Worm (Caenorhabditis elegans): ENCODE results near the gene F32D8.2.

DNA sequence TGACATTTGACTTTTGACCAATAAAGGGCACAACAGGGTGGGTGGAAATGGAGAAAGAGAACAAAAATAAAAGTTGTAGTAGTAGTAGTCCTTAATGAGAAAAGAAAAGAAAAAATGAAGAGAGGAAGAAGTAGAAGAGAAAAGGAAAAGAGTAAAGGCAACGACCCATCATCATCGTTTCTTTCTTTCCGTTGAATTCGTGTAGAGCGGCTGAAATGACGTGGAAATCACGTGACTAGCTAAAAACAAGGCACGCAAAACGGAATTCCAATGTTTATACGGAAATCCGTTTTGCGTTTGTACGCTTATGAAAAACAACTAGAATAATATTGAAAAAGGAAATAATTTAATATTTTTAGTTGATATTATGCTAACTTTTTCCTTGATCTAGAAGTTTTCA, 16.0 kb upstream of the F32D8.2 start:
- TF ChIP-seq aly-2 (tag; optimal IDR thresholded peaks at IDR 0.05), result no peak
- TF ChIP-seq nhr-25 (tag; optimal IDR thresholded peaks at IDR 0.05), result no peak
- TF ChIP-seq nhr-76 (tag; optimal IDR thresholded peaks at IDR 0.05), result no peak
- no peak for TF ChIP-seq unc-62 (GFP tag; optimal IDR thresholded peaks at IDR 0.05)
- peak; percentile 11 for TF ChIP-seq lin-39 (tag; optimal IDR thresholded peaks at IDR 0.05)
